Worm (Caenorhabditis elegans): ENCODE data around the gene T13F3.6.

- TF ChIP-seq blmp-1 (tag; optimal IDR thresholded peaks at IDR 0.05) (no peak), unc-39 (tag; optimal IDR thresholded peaks at IDR 0.05) (no peak), lsy-2 (tag; optimal IDR thresholded peaks at IDR 0.05) (no peak), lin-32 (GFP tag; optimal IDR thresholded peaks at IDR 0.05) (no peak), unc-62 (GFP tag; optimal IDR thresholded peaks at IDR 0.05) (no peak), nhr-28 (tag; optimal IDR thresholded peaks at IDR 0.05) (no peak), drap-1 (GFP tag; optimal IDR thresholded peaks at IDR 0.05) (no peak), pha-4 (tag; optimal IDR thresholded peaks at IDR 0.05) (no peak), mep-1 (tag; optimal IDR thresholded peaks at IDR 0.05) (no peak), ztf-11 (tag; optimal IDR thresholded peaks at IDR 0.05) (no peak), ces-1 (GFP tag; optimal IDR thresholded peaks at IDR 0.05) (no peak), hlh-1 (tag; optimal IDR thresholded peaks at IDR 0.05) (no peak), nhr-237 (tag; optimal IDR thresholded peaks at IDR 0.05) (no peak)
Observed at ce11 chrV:16285794-16286193, 14.8 kb upstream of the T13F3.6 start, which contains the start of gene F28G4.4.
